Worm (Caenorhabditis elegans): ENCODE measurements around the gene hrg-7.

DNA sequence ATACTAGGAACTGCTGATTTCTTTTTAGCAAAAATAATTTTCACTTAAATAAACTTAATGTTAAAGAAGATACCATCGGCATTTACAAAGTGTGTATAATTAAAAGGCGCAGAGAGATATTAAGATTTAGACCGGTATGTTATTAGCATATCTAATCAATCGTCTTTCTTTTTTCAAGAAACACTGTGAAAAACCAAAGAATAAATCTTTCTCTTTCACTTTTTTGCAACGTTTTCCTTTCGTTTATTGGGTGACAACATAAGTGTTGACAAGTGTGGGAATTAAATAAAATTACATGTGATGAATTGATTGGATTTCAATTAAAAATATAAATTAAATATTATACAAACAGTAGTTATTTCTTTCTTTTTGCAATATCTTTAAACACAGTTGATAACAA is 10.6 kb downstream of the hrg-7 start, which contains the start of gene C15C8.8:
- TF ChIP-seq ceh-36 (tag; optimal IDR thresholded peaks at IDR 0.05) (no peak), hmbx-1 (tag; optimal IDR thresholded peaks at IDR 0.05) (no peak), F13C5.2 (tag; optimal IDR thresholded peaks at IDR 0.05) (no peak), ama-1 (optimal IDR thresholded peaks at IDR 0.05) (no peak), tbx-37 (GFP tag; conservative IDR thresholded peaks at IDR 0.05) (no peak), aly-1 (tag; optimal IDR thresholded peaks at IDR 0.05) (no peak), pes-1 (GFP tag; IDR thresholded peaks at IDR 0.05) (no peak), flt-1 (GFP tag; IDR thresholded peaks at IDR 0.05) (no peak), tra-4 (tag; optimal IDR thresholded peaks at IDR 0.05) (no peak), scrt-1 (GFP tag; IDR thresholded peaks at IDR 0.05) (no peak)
